Worm (Caenorhabditis elegans) whole organism, L4 larva: ENCODE results near the gene sng-1.

Source experiments
- D1046.2 ChIP-seq: fragments of 200-800 bp; sonication (Bioruptor generic); IDR thresholded peaks from 2 replicates; pipeline ENCODE4 v1.3.6; 2022; ENCODE audit warnings: missing genetic modification characterization, missing compliant biosample characterization
- F44E2.7 ChIP-seq: fragments of 200-800 bp; sonication (Bioruptor generic); IDR thresholded peaks from 2 replicates; pipeline ENCODE4 v2.1.2; 2022; ENCODE audit warnings: missing genetic modification characterization, missing compliant biosample characterization
- F49E8.2 ChIP-seq: sonication (generic microtip); optimal IDR thresholded peaks from 2 replicates; lab custom pipeline; 2016; ENCODE audit warnings: missing compliant biosample characterization, mild to moderate bottlenecking, missing genetic modification characterization, borderline replicate concordance
- R02D3.7 ChIP-seq: fragments of 150-350 bp; sonication (generic microtip); optimal IDR thresholded peaks from 3 replicates; lab custom pipeline; 2014; ENCODE audit warnings: missing biosample characterization, missing genetic modification characterization
- Y105C5A.15 ChIP-seq: fragments of 200-800 bp; sonication (Bioruptor generic); IDR thresholded peaks from 2 replicates; pipeline ENCODE4 v1.3.6; 2022; ENCODE audit warnings: missing genetic modification characterization, missing compliant biosample characterization
- ZK337.2 ChIP-seq: fragments of 200-800 bp; sonication (Bioruptor generic); IDR thresholded peaks from 2 replicates; pipeline ENCODE4 v1.3.6; 2022; ENCODE audit warnings: missing genetic modification reagents, missing genetic modification characterization, missing compliant biosample characterization
- ZK546.5 ChIP-seq, 2 experiments: sonication (generic microtip); optimal IDR thresholded peaks; 2 replicates each; lab custom pipeline; 2017; ENCODE audit warnings: missing biosample characterization in 2 of 2, missing genetic modification characterization in 2 of 2
- aly-2 ChIP-seq: sonication (generic microtip); optimal IDR thresholded peaks from 2 replicates; lab custom pipeline; 2018; ENCODE audit warnings: missing biosample characterization, missing genetic modification characterization
- attf-4 ChIP-seq: sonication (generic microtip); optimal IDR thresholded peaks from 3 replicates; lab custom pipeline; 2017; ENCODE audit warnings: missing biosample characterization, missing genetic modification characterization
- ceh-32 ChIP-seq: sonication (generic microtip); optimal IDR thresholded peaks from 2 replicates; lab custom pipeline; 2016; ENCODE audit warnings: mild to moderate bottlenecking, missing genetic modification characterization, missing compliant biosample characterization; ENCODE audit not compliant: poor library complexity
- ceh-44 ChIP-seq: fragments of 200-800 bp; sonication (Bioruptor generic); IDR thresholded peaks from 2 replicates; pipeline ENCODE4 v1.3.6; 2022; ENCODE audit warnings: missing genetic modification reagents, missing genetic modification characterization, missing compliant biosample characterization
- ceh-82 ChIP-seq: sonication (generic microtip); optimal IDR thresholded peaks from 2 replicates; lab custom pipeline; 2017; ENCODE audit warnings: missing biosample characterization, missing genetic modification characterization
- ces-1 ChIP-seq: fragments of 150-350 bp; sonication (generic microtip); optimal IDR thresholded peaks from 4 replicates; lab custom pipeline; 2014; ENCODE audit warnings: missing biosample characterization, missing genetic modification reagents, missing genetic modification characterization
- ctbp-1 ChIP-seq: fragments of 200-800 bp; sonication (Bioruptor generic); IDR thresholded peaks from 2 replicates; pipeline ENCODE4 v1.3.6; 2022; ENCODE audit warnings: missing genetic modification reagents, missing genetic modification characterization, missing compliant biosample characterization
- daf-16 ChIP-seq, 3 experiments: sonication (generic microtip); optimal IDR thresholded peaks; 2 replicates each; lab custom pipeline; 2016 to 2017; ENCODE audit warnings: missing genetic modification characterization in 3 of 3, missing genetic modification reagents in 3 of 3, mild to moderate bottlenecking in 2 of 3, missing compliant biosample characterization in 2 of 3, missing biosample characterization in 1 of 3, moderate library complexity in 1 of 3
- daf-8 ChIP-seq: fragments of 200-800 bp; sonication (Bioruptor generic); IDR thresholded peaks from 2 replicates; pipeline ENCODE4 v1.3.6; 2022; ENCODE audit warnings: missing genetic modification characterization, missing compliant biosample characterization
- dmd-9 ChIP-seq: fragments of 200-800 bp; sonication (Bioruptor generic); IDR thresholded peaks from 2 replicates; pipeline ENCODE4 v1.3.6; 2022; ENCODE audit warnings: missing genetic modification reagents, missing genetic modification characterization, missing compliant biosample characterization
- dpl-1 ChIP-seq: fragments of 150-350 bp; optimal IDR thresholded peaks from 2 replicates; lab custom pipeline; 2014; ENCODE audit warnings: missing biosample characterization, missing genetic modification reagents, missing genetic modification characterization
- dve-1 ChIP-seq: sonication (generic microtip); optimal IDR thresholded peaks from 2 replicates; lab custom pipeline; 2017; ENCODE audit warnings: antibody characterized with exemption, mild to moderate bottlenecking, missing genetic modification characterization, missing compliant biosample characterization; ENCODE audit not compliant: insufficient read depth
- egl-27 ChIP-seq: sonication (generic microtip); optimal IDR thresholded peaks from 3 replicates; lab custom pipeline; 2017; ENCODE audit warnings: missing biosample characterization, missing genetic modification reagents, missing genetic modification characterization
- gei-8 ChIP-seq: fragments of 200-800 bp; sonication (Bioruptor generic); optimal IDR thresholded peaks from 2 replicates; lab custom pipeline; 2018; ENCODE audit warnings: mild to moderate bottlenecking, missing genetic modification characterization, missing compliant biosample characterization
- hlh-11 ChIP-seq: fragments of 200-800 bp; sonication (Bioruptor generic); optimal IDR thresholded peaks from 2 replicates; lab custom pipeline; 2018; ENCODE audit warnings: mild to moderate bottlenecking, missing genetic modification characterization, missing compliant biosample characterization
- hmg-1.1 ChIP-seq: fragments of 200-800 bp; sonication (Bioruptor generic); IDR thresholded peaks from 2 replicates; pipeline ENCODE4 v1.3.6; 2022; ENCODE audit warnings: missing genetic modification reagents, missing genetic modification characterization, missing compliant biosample characterization
- lim-7 ChIP-seq: fragments of 200-800 bp; sonication (Bioruptor generic); IDR thresholded peaks from 2 replicates; pipeline ENCODE4 v1.3.6; 2022; ENCODE audit warnings: missing genetic modification characterization, missing compliant biosample characterization
- lin-1 ChIP-seq: fragments of 200-800 bp; sonication (Bioruptor generic); IDR thresholded peaks from 2 replicates; pipeline ENCODE4 v1.3.6; 2022; ENCODE audit warnings: missing genetic modification reagents, missing genetic modification characterization, missing compliant biosample characterization
- lin-13 ChIP-seq: fragments of 150-350 bp; optimal IDR thresholded peaks from 2 replicates; lab custom pipeline; 2014; ENCODE audit warnings: missing biosample characterization, missing genetic modification reagents, missing genetic modification characterization
- lin-39 ChIP-seq: fragments of 150-350 bp; optimal IDR thresholded peaks from 2 replicates; lab custom pipeline; 2014; ENCODE audit warnings: missing biosample characterization, missing genetic modification reagents, missing genetic modification characterization
- lir-3 ChIP-seq: sonication (generic microtip); optimal IDR thresholded peaks from 2 replicates; lab custom pipeline; 2016; ENCODE audit warnings: mild to moderate bottlenecking, missing genetic modification characterization, missing compliant biosample characterization
- lsy-2 ChIP-seq, 2 experiments: fragments of 150-350 bp in 1 of 2; sonication (generic microtip) in 1 of 2; optimal IDR thresholded peaks; 2 replicates each; lab custom pipeline; 2014 to 2017; ENCODE audit warnings: missing biosample characterization in 2 of 2, missing genetic modification characterization in 2 of 2
- madf-9 ChIP-seq: fragments of 200-800 bp; sonication (Bioruptor generic); conservative IDR thresholded peaks from 2 replicates; pipeline ENCODE4 v1.3.6; 2022; ENCODE audit warnings: missing genetic modification reagents, missing genetic modification characterization, missing compliant biosample characterization
- mdl-1 ChIP-seq, 2 experiments: fragments of 150-350 bp in 1 of 2; sonication (generic microtip) in 1 of 2; optimal IDR thresholded peaks; 2 replicates each; lab custom pipeline; 2014 to 2017; ENCODE audit warnings: missing biosample characterization in 2 of 2, missing genetic modification characterization in 2 of 2
- mes-2 ChIP-seq: sonication (generic microtip); optimal IDR thresholded peaks from 2 replicates; lab custom pipeline; 2016; ENCODE audit warnings: missing genotype, mild to moderate bottlenecking, missing genetic modification characterization, missing compliant biosample characterization; ENCODE audit not compliant: poor library complexity, severe bottlenecking
- mxl-2 ChIP-seq: fragments of 200-800 bp; sonication (Bioruptor generic); conservative IDR thresholded peaks from 2 replicates; pipeline ENCODE4 v1.3.6; 2022; ENCODE audit warnings: missing genetic modification reagents, missing genetic modification characterization, missing compliant biosample characterization
- mxl-3 ChIP-seq: fragments of 200-800 bp; sonication (Bioruptor generic); optimal IDR thresholded peaks from 2 replicates; lab custom pipeline; 2018; ENCODE audit warnings: mild to moderate bottlenecking, missing genetic modification characterization, missing compliant biosample characterization
- nhr-10 ChIP-seq: fragments of 150-350 bp; optimal IDR thresholded peaks from 2 replicates; lab custom pipeline; 2014; ENCODE audit warnings: missing biosample characterization, missing genetic modification characterization
- nhr-11 ChIP-seq: fragments of 150-350 bp; optimal IDR thresholded peaks from 2 replicates; lab custom pipeline; 2014; ENCODE audit warnings: missing biosample characterization, missing genetic modification characterization
- nhr-25 ChIP-seq: sonication (generic microtip); optimal IDR thresholded peaks from 2 replicates; lab custom pipeline; 2017; ENCODE audit warnings: missing genetic modification characterization, mild to moderate bottlenecking, missing compliant biosample characterization, antibody characterized with exemption, moderate library complexity, borderline replicate concordance; ENCODE audit not compliant: insufficient read depth
- nhr-41 ChIP-seq: fragments of 200-800 bp; sonication (Bioruptor generic); IDR thresholded peaks from 2 replicates; pipeline ENCODE4 v1.3.6; 2022; ENCODE audit warnings: missing genetic modification reagents, missing genetic modification characterization, missing compliant biosample characterization
- nhr-6 ChIP-seq: fragments of 150-350 bp; optimal IDR thresholded peaks from 2 replicates; lab custom pipeline; 2014; ENCODE audit warnings: missing biosample characterization, missing genetic modification characterization
- nhr-76 ChIP-seq: fragments of 150-350 bp; optimal IDR thresholded peaks from 2 replicates; lab custom pipeline; 2014; ENCODE audit warnings: missing biosample characterization, missing genetic modification characterization
- nhr-77 ChIP-seq: fragments of 150-350 bp; optimal IDR thresholded peaks from 2 replicates; lab custom pipeline; 2014; ENCODE audit warnings: missing biosample characterization, missing genetic modification characterization
- pqm-1 ChIP-seq: sonication (generic microtip); optimal IDR thresholded peaks from 2 replicates; lab custom pipeline; 2017; ENCODE audit warnings: missing biosample characterization, missing genetic modification characterization
- skn-1 ChIP-seq: fragments of 150-350 bp; optimal IDR thresholded peaks from 2 replicates; lab custom pipeline; 2014; ENCODE audit warnings: missing biosample characterization, missing genetic modification characterization
- spr-1 ChIP-seq: sonication (generic microtip); optimal IDR thresholded peaks from 2 replicates; lab custom pipeline; 2016; ENCODE audit warnings: mild to moderate bottlenecking, missing genetic modification characterization, missing compliant biosample characterization
- spr-3 ChIP-seq: fragments of 200-800 bp; sonication (Bioruptor generic); optimal IDR thresholded peaks from 2 replicates; lab custom pipeline; 2018; ENCODE audit warnings: mild to moderate bottlenecking, missing genetic modification characterization, missing compliant biosample characterization
- unc-130 ChIP-seq: sonication (generic microtip); optimal IDR thresholded peaks from 2 replicates; lab custom pipeline; 2016; ENCODE audit warnings: missing genetic modification reagents, missing genetic modification characterization, missing compliant biosample characterization
- unc-39 ChIP-seq: sonication (generic microtip); optimal IDR thresholded peaks from 2 replicates; lab custom pipeline; 2017; ENCODE audit warnings: missing biosample characterization, missing genetic modification characterization
- unc-62 ChIP-seq, 3 experiments: fragments of 150-350 bp in 1 of 3; sonication (generic microtip); optimal IDR thresholded peaks in 2 of 3; peaks in 1 of 3; 1 replicate in 1 of 3; 2 replicates in 2 of 3; lab custom pipeline; 2014 to 2017; ENCODE audit warnings: missing biosample characterization in 3 of 3, missing genetic modification characterization in 3 of 3, missing genetic modification reagents in 3 of 3, missing genotype in 1 of 3
- vab-7 ChIP-seq: fragments of 200-800 bp; sonication (Bioruptor generic); IDR thresholded peaks from 2 replicates; pipeline ENCODE4 v1.3.6; 2022; ENCODE audit warnings: missing genetic modification reagents, missing genetic modification characterization, missing compliant biosample characterization
- zfp-3 ChIP-seq: fragments of 200-800 bp; sonication (Bioruptor generic); conservative IDR thresholded peaks from 2 replicates; pipeline ENCODE4 v1.3.6; 2022; ENCODE audit warnings: missing genetic modification reagents, missing genetic modification characterization, missing compliant biosample characterization

The sng-1 gene

DNA sequence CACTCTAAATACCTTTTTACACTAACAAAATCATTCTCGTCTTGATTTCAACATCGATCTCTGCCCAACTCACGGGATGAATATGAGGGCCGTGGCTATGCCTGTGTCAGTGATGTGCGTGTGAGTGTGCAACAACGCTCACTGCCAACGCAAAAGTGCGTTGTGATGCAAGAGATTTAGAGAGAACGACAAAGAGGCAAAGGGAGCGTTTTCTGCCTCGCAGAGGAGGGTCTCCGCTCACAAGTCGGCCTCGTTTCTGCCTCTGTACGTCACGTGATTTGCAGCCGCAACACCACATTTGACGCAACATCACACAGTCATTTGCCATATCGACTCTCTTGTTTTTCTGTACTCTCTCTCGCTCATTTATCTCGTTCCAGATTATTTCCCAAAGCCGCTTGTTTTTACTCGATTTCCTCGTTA, 6.9 kb downstream of the sng-1 start, which contains the start of gene epg-7 (continued):
- TF ChIP-seq ZK337.2 (GFP tag; lab: Robert Waterston, UW) (no peak), unc-130 (GFP tag; lab: Kevin White, UChicago) (no peak), ctbp-1 (GFP tag; lab: Robert Waterston, UW) (peak; percentile 95), ceh-44 (GFP tag; lab: Robert Waterston, UW) (0 out of 2 replicates have a peak, but pooled peaks have one; percentile 24), ceh-82 (tag; lab: Kevin White, UChicago) (no peak), nhr-10 (tag; lab: Kevin White, UChicago) (peak; percentile 37), dmd-9 (GFP tag; lab: Robert Waterston, UW) (peak; percentile 69), nhr-76 (tag; lab: Kevin White, UChicago) (no peak), gei-8 (GFP tag; lab: Kevin White, UChicago) (peak; percentile 55), mes-2 (tag; lab: Kevin White, UChicago) (peak; percentile 84), madf-9 (GFP tag; lab: Robert Waterston, UW) (peak; percentile 67), pqm-1 (tag; lab: Kevin White, UChicago) (no peak), mdl-1 (tag; optimal IDR thresholded peaks at IDR 0.05; lab: Kevin White, UChicago) (peak; percentile 80 to 96), nhr-6 (peak; percentile 86), ces-1 (peak; percentile 55), nhr-25 (peak; percentile 92), spr-3 (GFP tag; lab: Kevin White, UChicago) (peak; percentile 37), F44E2.7 (no peak), dpl-1 (GFP tag; lab: Kevin White, UChicago) (peak; percentile 75), lsy-2 (tag; optimal IDR thresholded peaks at IDR 0.05; lab: Kevin White, UChicago) (peak; percentile 80 to 93), unc-62 (GFP tag; optimal IDR thresholded peaks at IDR 0.05 in 1 of 2; lab: Kevin White, UChicago) (peak in 1 of 2 experiments; percentile 100), unc-62 (tag; optimal IDR thresholded peaks at IDR 0.05; lab: Kevin White, UChicago) (no peak), R02D3.7 (tag; lab: Kevin White, UChicago) (no peak), lin-13 (GFP tag; lab: Kevin White, UChicago) (peak; percentile 91), nhr-41 (GFP tag; lab: Robert Waterston, UW) (no peak), aly-2 (tag; lab: Kevin White, UChicago) (no peak), lin-1 (GFP tag; lab: Robert Waterston, UW) (peak; percentile 86), F49E8.2 (tag; lab: Kevin White, UChicago) (no peak), dve-1 (tag; lab: Kevin White, UChicago) (peak; percentile 96), attf-4 (tag; lab: Kevin White, UChicago) (no peak), skn-1 (tag; lab: Kevin White, UChicago) (no peak), egl-27 (tag; lab: Kevin White, UChicago) (no peak), D1046.2 (GFP tag; lab: Robert Waterston, UW) (no peak), vab-7 (GFP tag; lab: Robert Waterston, UW) (peak; percentile 55; the same call in 1 of the 2 replicates), mxl-3 (GFP tag; lab: Kevin White, UChicago) (peak; percentile 89), nhr-77 (tag; lab: Kevin White, UChicago) (peak; percentile 62), hmg-1.1 (GFP tag; lab: Robert Waterston, UW) (peak; percentile 95), nhr-11 (tag; lab: Kevin White, UChicago) (peak; percentile 93), unc-39 (no peak), lim-7 (GFP tag; lab: Robert Waterston, UW) (peak; percentile 64; the same call in 1 of the 2 replicates), daf-8 (GFP tag; lab: Robert Waterston, UW) (no peak), ceh-32 (tag; lab: Kevin White, UChicago) (peak; percentile 63), ZK546.5 (tag; optimal IDR thresholded peaks at IDR 0.05; lab: Kevin White, UChicago) (no peak), hlh-11 (tag; lab: Kevin White, UChicago) (peak; percentile 97), mxl-2 (peak; percentile 72), daf-16 (GFP tag; optimal IDR thresholded peaks at IDR 0.05; lab: Kevin White, UChicago) (peak; percentile 41 to 94), daf-16 (tag; optimal IDR thresholded peaks at IDR 0.05; lab: Kevin White, UChicago) (peak; percentile 83), zfp-3 (GFP tag; lab: Robert Waterston, UW) (peak; percentile 76; the same call in 1 of the 2 replicates), lir-3 (tag; lab: Kevin White, UChicago) (no peak), Y105C5A.15 (GFP tag; lab: Robert Waterston, UW) (no peak), spr-1 (tag; lab: Kevin White, UChicago) (peak; percentile 79), lin-39 (tag; lab: Kevin White, UChicago) (no peak)
